Worm (Caenorhabditis elegans) whole organism, young adult: ENCODE results near the gene ttr-51.

Experiments used
- bed-2 ChIP-seq: fragments of 200-800 bp; sonication (Bioruptor generic); IDR thresholded peaks from 2 replicates; pipeline ENCODE4 v1.3.6; 2022; ENCODE audit warnings: missing genetic modification reagents, missing genetic modification characterization, missing compliant biosample characterization
- cebp-2 ChIP-seq: fragments of 200-800 bp; sonication (Bioruptor generic); IDR thresholded peaks from 2 replicates; pipeline ENCODE4 v1.3.6; 2022; ENCODE audit warnings: missing genetic modification characterization, missing compliant biosample characterization
- lin-35 ChIP-seq, 3 experiments: fragments of 150-350 bp in 2 of 3; sonication (generic microtip) in 1 of 3; optimal IDR thresholded peaks; 2 replicates each; lab custom pipeline; 2014 to 2018; ENCODE audit warnings: missing biosample characterization in 3 of 3, missing genetic modification characterization in 3 of 3, missing genetic modification reagents in 3 of 3
- tbp1 ChIP-seq: fragments of 200-800 bp; sonication (Bioruptor generic); optimal IDR thresholded peaks from 2 replicates; lab custom pipeline; 2018; ENCODE audit warnings: mild to moderate bottlenecking, missing genetic modification characterization, missing compliant biosample characterization
- unc-62 ChIP-seq: fragments of 150-350 bp; optimal IDR thresholded peaks from 2 replicates; lab custom pipeline; 2014; ENCODE audit warnings: missing biosample characterization, missing genetic modification reagents, missing genetic modification characterization
- ztf-26 ChIP-seq: sonication (generic microtip); optimal IDR thresholded peaks from 2 replicates; lab custom pipeline; 2017; ENCODE audit warnings: missing genetic modification characterization, missing compliant biosample characterization

DNA sequence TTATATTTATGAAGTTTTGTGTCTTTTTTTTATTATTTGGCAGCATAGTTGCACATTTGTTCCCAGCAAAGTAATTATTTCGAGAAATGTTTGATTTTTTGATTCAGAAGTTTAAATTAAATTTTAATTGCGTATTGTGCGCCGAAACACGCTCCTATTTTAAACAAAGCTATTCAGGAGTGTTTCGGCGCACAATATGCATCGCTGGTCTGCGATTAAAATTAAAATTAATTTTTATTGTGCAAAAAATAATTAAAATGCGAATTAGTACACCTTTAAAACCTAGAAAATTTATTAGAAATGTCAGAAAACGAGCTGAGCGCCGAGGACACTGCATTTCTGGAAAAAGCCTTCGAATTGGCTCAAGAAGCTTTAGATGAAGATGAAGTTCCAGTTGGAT, 8.7 kb downstream of the ttr-51 start, which contains the start of gene JC8.4:
- TF ChIP-seq cebp-2 (GFP tag; lab: Robert Waterston, UW), result no peak
- TF ChIP-seq tbp1 (GFP tag; lab: Kevin White, UChicago), result no peak
- no peak for TF ChIP-seq unc-62 (GFP tag; lab: Kevin White, UChicago)
- TF ChIP-seq bed-2 (GFP tag; lab: Robert Waterston, UW), result no peak
- TF ChIP-seq lin-35 (GFP tag; optimal IDR thresholded peaks at IDR 0.05; lab: Kevin White, UChicago), result no peak
- TF ChIP-seq ztf-26 (tag; lab: Kevin White, UChicago), result no peak
